Worm (Caenorhabditis elegans): ENCODE data around the gene perm-5.

- TF ChIP-seq tra-1 (GFP tag; IDR thresholded peaks at IDR 0.05) (no peak), pqm-1 (tag; optimal IDR thresholded peaks at IDR 0.05) (peak; percentile 54), nhr-11 (tag; optimal IDR thresholded peaks at IDR 0.05) (no peak), snpc-4 (tag; optimal IDR thresholded peaks at IDR 0.05) (no peak), lin-13 (GFP tag; optimal IDR thresholded peaks at IDR 0.05) (no peak), ceh-82 (tag; optimal IDR thresholded peaks at IDR 0.05) (no peak), nhr-77 (tag; optimal IDR thresholded peaks at IDR 0.05) (no peak), duxl-1 (tag; optimal IDR thresholded peaks at IDR 0.05; ENCODE audit: poor library complexity) (no peak), arid-1 (GFP tag; conservative IDR thresholded peaks at IDR 0.05) (no peak)
These were observed 44.4 kb downstream of the perm-5 start for ce11 chrIV:5658897-5659296.
